Worm (Caenorhabditis elegans): ENCODE results near the gene F53F8.4.

F53F8.4 gene

DNA sequence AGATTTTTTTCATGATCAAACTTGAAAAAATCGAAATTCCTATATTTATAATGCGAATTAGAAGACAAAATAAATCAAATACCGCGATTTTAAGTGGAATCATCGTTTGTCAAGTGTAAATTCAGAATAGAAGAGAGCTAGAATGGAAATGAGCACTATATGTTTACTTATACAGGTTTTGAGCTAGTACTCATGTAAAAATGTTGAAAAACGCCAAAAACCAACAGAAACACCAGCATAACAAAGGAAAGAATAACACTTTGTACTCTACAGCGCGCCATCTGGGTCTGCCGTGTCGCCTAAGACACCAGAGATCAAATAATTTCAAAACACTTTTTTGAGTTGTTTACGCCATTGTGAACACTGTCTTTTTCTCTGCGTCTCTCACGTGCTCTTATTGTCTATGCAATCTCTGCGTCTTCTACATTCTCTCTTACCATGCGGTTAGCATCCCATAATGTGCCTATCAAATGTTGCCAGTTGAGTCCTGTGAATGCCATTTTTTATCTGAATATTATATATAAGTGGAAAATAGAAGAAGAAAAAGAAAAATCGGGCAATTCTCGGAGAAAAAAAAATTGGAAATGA, 37.4 kb upstream of the F53F8.4 start, which contains the start of gene ipla-3 (continued):
- no peak for TF ChIP-seq ets-4 (GFP tag; optimal IDR thresholded peaks at IDR 0.05)
- TF ChIP-seq madf-10 (tag; optimal IDR thresholded peaks at IDR 0.05): peak; percentile 70
- TF ChIP-seq let-526 (GFP tag; IDR thresholded peaks at IDR 0.05): no peak
- TF ChIP-seq F52B5.7 (tag; optimal IDR thresholded peaks at IDR 0.05): no peak
- TF ChIP-seq hsf-1 (GFP tag; IDR thresholded peaks at IDR 0.05): no peak; the same call in 1 of the 2 replicates
- TF ChIP-seq snpc-1.3 (tag; optimal IDR thresholded peaks at IDR 0.05; ENCODE audit: insufficient read depth): no peak
- TF ChIP-seq F57C9.4 (tag; optimal IDR thresholded peaks at IDR 0.05): no peak
- peak; percentile 77 for TF ChIP-seq dox-1 (GFP tag; IDR thresholded peaks at IDR 0.05)
- TF ChIP-seq nhr-179 (tag; optimal IDR thresholded peaks at IDR 0.05): no peak
- TF ChIP-seq F10E7.11 (tag; optimal IDR thresholded peaks at IDR 0.05): no peak
- peak; percentile 64 for TF ChIP-seq atf-7 (tag; optimal IDR thresholded peaks at IDR 0.05)
- no peak for TF ChIP-seq nfya-2 (GFP tag; IDR thresholded peaks at IDR 0.05)
- no peak for TF ChIP-seq zim-3 (tag; optimal IDR thresholded peaks at IDR 0.05)
- TF ChIP-seq snpc-4 (GFP tag; optimal IDR thresholded peaks at IDR 0.05): no peak
- TF ChIP-seq snpc-4 (tag; optimal IDR thresholded peaks at IDR 0.05): peak in 2 of 4 experiments; percentile 37 to 54
- no peak for TF ChIP-seq aptf-3 (GFP tag; IDR thresholded peaks at IDR 0.05)
- peak; percentile 53; the same call in 1 of the 2 replicates for TF ChIP-seq B0336.3 (GFP tag; IDR thresholded peaks at IDR 0.05)
- no peak for TF ChIP-seq F33H1.4 (GFP tag; IDR thresholded peaks at IDR 0.05)
- peak in 1 of 3 experiments; percentile 26 for TF ChIP-seq lin-35 (GFP tag; optimal IDR thresholded peaks at IDR 0.05)
- TF ChIP-seq mcd-1 (GFP tag; IDR thresholded peaks at IDR 0.05): peak; percentile 49; the same call in 1 of the 2 replicates
- TF ChIP-seq die-1 (tag; optimal IDR thresholded peaks at IDR 0.05): no peak
- TF ChIP-seq tlf-1 (GFP tag; optimal IDR thresholded peaks at IDR 0.05): peak; percentile 37
- no peak for TF ChIP-seq nhr-27 (tag; optimal IDR thresholded peaks at IDR 0.05)
- no peak for TF ChIP-seq ztf-22 (GFP tag; optimal IDR thresholded peaks at IDR 0.05)
- no peak for TF ChIP-seq F57A8.1 (GFP tag; optimal IDR thresholded peaks at IDR 0.05)
- TF ChIP-seq nhr-90 (tag; optimal IDR thresholded peaks at IDR 0.05): peak; percentile 12
- TF ChIP-seq chd-7 (tag; optimal IDR thresholded peaks at IDR 0.05): peak; percentile 75
- TF ChIP-seq madf-3 (GFP tag; IDR thresholded peaks at IDR 0.05): no peak
- no peak for TF ChIP-seq gei-17 (GFP tag; optimal IDR thresholded peaks at IDR 0.05)
- TF ChIP-seq ZK185.1 (tag; optimal IDR thresholded peaks at IDR 0.05; ENCODE audit: poor library complexity, severe bottlenecking): peak; percentile 25
- no peak for TF ChIP-seq tbx-9 (tag; optimal IDR thresholded peaks at IDR 0.05; ENCODE audit: borderline replicate concordance)
- TF ChIP-seq hrde-1 (tag; optimal IDR thresholded peaks at IDR 0.05; ENCODE audit: borderline replicate concordance): no peak
- no peak for TF ChIP-seq C06A6.2 (GFP tag; conservative IDR thresholded peaks at IDR 0.05)
- TF ChIP-seq ztf-6 (GFP tag; IDR thresholded peaks at IDR 0.05): no peak
- peak; percentile 30 for TF ChIP-seq repo-1 (tag; optimal IDR thresholded peaks at IDR 0.05)
- TF ChIP-seq let-607 (tag; optimal IDR thresholded peaks at IDR 0.05): peak in 1 of 2 experiments; percentile 23
- no peak for TF ChIP-seq cebp-2 (GFP tag; IDR thresholded peaks at IDR 0.05)
- no peak for TF ChIP-seq him-1 (tag; optimal IDR thresholded peaks at IDR 0.05)
- TF ChIP-seq Y53F4B.3 (GFP tag; IDR thresholded peaks at IDR 0.05): no peak
- no peak for TF ChIP-seq Y56A3A.18 (GFP tag; IDR thresholded peaks at IDR 0.05)
- no peak for TF ChIP-seq athp-1 (tag; optimal IDR thresholded peaks at IDR 0.05)
- no peak for TF ChIP-seq somi-1 (GFP tag; optimal IDR thresholded peaks at IDR 0.05)
- TF ChIP-seq B0261.1 (tag; optimal IDR thresholded peaks at IDR 0.05): no peak
- TF ChIP-seq ceh-91 (GFP tag; IDR thresholded peaks at IDR 0.05): no peak
- TF ChIP-seq dpl-1 (GFP tag; optimal IDR thresholded peaks at IDR 0.05): no peak
- peak; percentile 94 for TF ChIP-seq hmg-1.2 (GFP tag; IDR thresholded peaks at IDR 0.05)
- peak; percentile 75 for TF ChIP-seq lin-40 (tag; optimal IDR thresholded peaks at IDR 0.05)
- peak; percentile 32 for TF ChIP-seq efl-1 (GFP tag; optimal IDR thresholded peaks at IDR 0.05)
